Worm (Caenorhabditis elegans) whole organism, young adult: ENCODE results near the gene K12H4.7.

Source experiments
- B0019.2 ChIP-seq: fragments of 200-800 bp; sonication (Bioruptor generic); conservative IDR thresholded peaks from 2 replicates; pipeline ENCODE4 v1.3.6; 2022; ENCODE audit warnings: missing genetic modification reagents, missing genetic modification characterization, missing compliant biosample characterization
- D2030.7 ChIP-seq: fragments of 200-800 bp; sonication (Bioruptor generic); IDR thresholded peaks from 2 replicates; pipeline ENCODE4 v1.3.6; 2022; ENCODE audit warnings: missing genetic modification reagents, missing genetic modification characterization, missing compliant biosample characterization
- F22D6.2 ChIP-seq: sonication (generic microtip); optimal IDR thresholded peaks from 2 replicates; lab custom pipeline; 2016; ENCODE audit warnings: mild to moderate bottlenecking, missing genetic modification characterization, missing compliant biosample characterization
- F23B12.7 ChIP-seq: sonication (generic microtip); optimal IDR thresholded peaks from 2 replicates; lab custom pipeline; 2017; ENCODE audit warnings: missing genetic modification characterization, mild to moderate bottlenecking, missing compliant biosample characterization, antibody characterized with exemption, moderate library complexity; ENCODE audit not compliant: insufficient read depth
- F33H1.4 ChIP-seq: fragments of 200-800 bp; sonication (Bioruptor generic); IDR thresholded peaks from 2 replicates; pipeline ENCODE4 v1.3.6; 2022; ENCODE audit warnings: missing genetic modification reagents, missing genetic modification characterization, missing compliant biosample characterization
- F37B4.10 ChIP-seq: fragments of 200-800 bp; sonication (Bioruptor generic); IDR thresholded peaks from 2 replicates; pipeline ENCODE4 v1.3.6; 2022; ENCODE audit warnings: missing genetic modification characterization, missing compliant biosample characterization
- F49E8.2 ChIP-seq: sonication (generic microtip); optimal IDR thresholded peaks from 3 replicates; lab custom pipeline; 2017; ENCODE audit warnings: missing genetic modification characterization, mild to moderate bottlenecking, missing compliant biosample characterization, antibody characterized with exemption, moderate library complexity; ENCODE audit not compliant: insufficient read depth
- F52B5.7 ChIP-seq: sonication (generic microtip); optimal IDR thresholded peaks from 2 replicates; lab custom pipeline; 2016; ENCODE audit warnings: mild to moderate bottlenecking, missing genetic modification characterization, missing compliant biosample characterization
- F57A8.1 ChIP-seq: fragments of 200-800 bp; sonication (Bioruptor generic); optimal IDR thresholded peaks from 2 replicates; lab custom pipeline; 2018; ENCODE audit warnings: mild to moderate bottlenecking, missing genetic modification characterization, moderate library complexity, missing compliant biosample characterization
- Y67H2A.10 ChIP-seq: fragments of 200-800 bp; sonication (Bioruptor generic); conservative IDR thresholded peaks from 2 replicates; pipeline ENCODE4 v1.3.6; 2022; ENCODE audit warnings: missing genetic modification reagents, missing genetic modification characterization, missing compliant biosample characterization
- Y79H2A.3 ChIP-seq: fragments of 200-800 bp; sonication (Bioruptor generic); conservative IDR thresholded peaks from 2 replicates; pipeline ENCODE4 v1.3.6; 2022; ENCODE audit warnings: missing genetic modification reagents, missing genetic modification characterization, missing compliant biosample characterization
- Y95B8A.8 ChIP-seq: fragments of 200-800 bp; sonication (Bioruptor generic); IDR thresholded peaks from 2 replicates; pipeline ENCODE4 v1.3.6; 2022; ENCODE audit warnings: missing genetic modification reagents, missing genetic modification characterization, missing compliant biosample characterization
- aptf-2 ChIP-seq: fragments of 200-800 bp; sonication (Bioruptor generic); conservative IDR thresholded peaks from 2 replicates; pipeline ENCODE4 v1.3.6; 2022; ENCODE audit warnings: missing genetic modification reagents, missing genetic modification characterization, missing compliant biosample characterization
- atf-7 ChIP-seq: sonication (generic microtip); optimal IDR thresholded peaks from 2 replicates; lab custom pipeline; 2017; ENCODE audit warnings: mild to moderate bottlenecking, missing genetic modification characterization, missing compliant biosample characterization
- attf-3 ChIP-seq: fragments of 200-800 bp; sonication (Bioruptor generic); conservative IDR thresholded peaks from 2 replicates; pipeline ENCODE4 v1.3.6; 2022; ENCODE audit warnings: missing genetic modification reagents, missing genetic modification characterization, missing compliant biosample characterization
- attf-5 ChIP-seq: fragments of 200-800 bp; sonication (Bioruptor generic); optimal IDR thresholded peaks from 2 replicates; lab custom pipeline; 2018; ENCODE audit warnings: mild to moderate bottlenecking, missing genetic modification characterization, missing compliant biosample characterization
- ceh-27 ChIP-seq: fragments of 200-800 bp; sonication (Bioruptor generic); optimal IDR thresholded peaks from 2 replicates; lab custom pipeline; 2018; ENCODE audit warnings: mild to moderate bottlenecking, missing genetic modification characterization, moderate library complexity, missing compliant biosample characterization
- ceh-40 ChIP-seq: fragments of 200-800 bp; sonication (Bioruptor generic); IDR thresholded peaks from 2 replicates; pipeline ENCODE4 v1.3.6; 2022; ENCODE audit warnings: missing genetic modification characterization, missing compliant biosample characterization
- ceh-91 ChIP-seq: fragments of 200-800 bp; sonication (Bioruptor generic); IDR thresholded peaks from 2 replicates; pipeline ENCODE4 v1.3.6; 2022; ENCODE audit warnings: missing genetic modification reagents, missing genetic modification characterization, missing compliant biosample characterization
- egl-18 ChIP-seq: fragments of 200-800 bp; sonication (Bioruptor generic); IDR thresholded peaks from 2 replicates; pipeline ENCODE4 v1.3.6; 2022; ENCODE audit warnings: missing genetic modification reagents, missing genetic modification characterization, missing compliant biosample characterization
- egl-44 ChIP-seq: fragments of 200-800 bp; sonication (Bioruptor generic); IDR thresholded peaks from 2 replicates; pipeline ENCODE4 v1.3.6; 2022; ENCODE audit warnings: missing genetic modification reagents, missing genetic modification characterization, missing compliant biosample characterization
- ekl-4 ChIP-seq: fragments of 200-800 bp; sonication (Bioruptor generic); IDR thresholded peaks from 2 replicates; pipeline ENCODE4 v1.3.6; 2022; ENCODE audit warnings: missing genetic modification reagents, missing genetic modification characterization, missing compliant biosample characterization
- ets-4 ChIP-seq: fragments of 200-800 bp; sonication (Bioruptor generic); optimal IDR thresholded peaks from 2 replicates; lab custom pipeline; 2018; ENCODE audit warnings: mild to moderate bottlenecking, missing genetic modification characterization, missing compliant biosample characterization
- fkh-3 ChIP-seq: sonication (generic microtip); optimal IDR thresholded peaks from 2 replicates; lab custom pipeline; 2016; ENCODE audit warnings: mild to moderate bottlenecking, missing genetic modification characterization, missing compliant biosample characterization
- hmg-1.2 ChIP-seq: fragments of 200-800 bp; sonication (Bioruptor generic); IDR thresholded peaks from 2 replicates; pipeline ENCODE4 v1.3.6; 2022; ENCODE audit warnings: missing genetic modification reagents, missing genetic modification characterization, missing compliant biosample characterization
- let-607 ChIP-seq, 2 experiments: fragments of 200-800 bp in 1 of 2; sonication (Bioruptor generic) in 1 of 2; sonication (generic microtip) in 1 of 2; optimal IDR thresholded peaks; 2 replicates each; lab custom pipeline; 2016 to 2018; ENCODE audit warnings: mild to moderate bottlenecking in 2 of 2, missing compliant biosample characterization in 2 of 2, missing genetic modification characterization in 2 of 2, moderate library complexity in 2 of 2, missing genotype in 1 of 2
- lin-35 ChIP-seq, 3 experiments: fragments of 150-350 bp in 2 of 3; sonication (generic microtip) in 1 of 3; optimal IDR thresholded peaks; 2 replicates each; lab custom pipeline; 2014 to 2018; ENCODE audit warnings: missing biosample characterization in 3 of 3, missing genetic modification characterization in 3 of 3, missing genetic modification reagents in 3 of 3
- lsl-1 ChIP-seq: fragments of 200-800 bp; sonication (Bioruptor generic); optimal IDR thresholded peaks from 2 replicates; lab custom pipeline; 2018; ENCODE audit warnings: mild to moderate bottlenecking, missing genetic modification characterization, moderate library complexity, missing compliant biosample characterization
- madf-6 ChIP-seq: fragments of 200-800 bp; sonication (Bioruptor generic); IDR thresholded peaks from 2 replicates; pipeline ENCODE4 v1.3.6; 2022; ENCODE audit warnings: missing genetic modification reagents, missing genetic modification characterization, missing compliant biosample characterization
- mxl-1 ChIP-seq: sonication (generic microtip); optimal IDR thresholded peaks from 2 replicates; lab custom pipeline; 2016; ENCODE audit warnings: missing genetic modification characterization, missing compliant biosample characterization
- nhr-179 ChIP-seq: sonication (generic microtip); optimal IDR thresholded peaks from 2 replicates; lab custom pipeline; 2016; ENCODE audit warnings: mild to moderate bottlenecking, missing genetic modification characterization, missing compliant biosample characterization
- nhr-80 ChIP-seq: sonication (generic microtip); optimal IDR thresholded peaks from 2 replicates; lab custom pipeline; 2016; ENCODE audit warnings: missing genetic modification characterization, missing compliant biosample characterization
- repo-1 ChIP-seq: sonication (generic microtip); optimal IDR thresholded peaks from 2 replicates; lab custom pipeline; 2017; ENCODE audit warnings: mild to moderate bottlenecking, missing genetic modification characterization, missing compliant biosample characterization
- sdz-38 ChIP-seq: sonication (generic microtip); optimal IDR thresholded peaks from 2 replicates; lab custom pipeline; 2016; ENCODE audit warnings: missing genotype, missing genetic modification characterization, missing compliant biosample characterization
- snpc-1.3 ChIP-seq: sonication (generic microtip); optimal IDR thresholded peaks from 2 replicates; lab custom pipeline; 2017; ENCODE audit warnings: missing genetic modification characterization, mild to moderate bottlenecking, missing compliant biosample characterization, antibody characterized with exemption, moderate library complexity, missing genotype, missing genetic modification reagents; ENCODE audit not compliant: insufficient read depth
- snpc-3.4 ChIP-seq: sonication (generic microtip); optimal IDR thresholded peaks from 2 replicates; lab custom pipeline; 2017; ENCODE audit warnings: missing genetic modification characterization, mild to moderate bottlenecking, missing compliant biosample characterization, antibody characterized with exemption, moderate library complexity, missing genotype, missing genetic modification reagents
- snpc-4 ChIP-seq, 5 experiments: fragments of 150-350 bp in 1 of 5; sonication (generic microtip) in 4 of 5; optimal IDR thresholded peaks; 2 replicates each; lab custom pipeline; 2014 to 2018; ENCODE audit warnings: missing genetic modification characterization in 5 of 5, missing biosample characterization in 3 of 5, antibody characterized with exemption in 2 of 5, mild to moderate bottlenecking in 2 of 5, missing compliant biosample characterization in 2 of 5, missing genotype in 2 of 5, moderate library complexity in 2 of 5, missing genetic modification reagents in 1 of 5
- tbp1 ChIP-seq: fragments of 200-800 bp; sonication (Bioruptor generic); optimal IDR thresholded peaks from 2 replicates; lab custom pipeline; 2018; ENCODE audit warnings: mild to moderate bottlenecking, missing genetic modification characterization, missing compliant biosample characterization
- ztf-18 ChIP-seq: sonication (generic microtip); optimal IDR thresholded peaks from 2 replicates; lab custom pipeline; 2016; ENCODE audit warnings: missing genotype, mild to moderate bottlenecking, missing genetic modification characterization, missing compliant biosample characterization
- ztf-22 ChIP-seq: fragments of 200-800 bp; sonication (Bioruptor generic); optimal IDR thresholded peaks from 2 replicates; lab custom pipeline; 2018; ENCODE audit warnings: mild to moderate bottlenecking, missing genetic modification characterization, moderate library complexity, missing compliant biosample characterization
- ztf-25 ChIP-seq: fragments of 200-800 bp; sonication (Bioruptor generic); IDR thresholded peaks from 2 replicates; pipeline ENCODE4 v1.3.6; 2022; ENCODE audit warnings: missing genetic modification reagents, missing genetic modification characterization, missing compliant biosample characterization
- ztf-28 ChIP-seq: fragments of 200-800 bp; sonication (Bioruptor generic); IDR thresholded peaks from 2 replicates; pipeline ENCODE4 v1.3.6; 2022; ENCODE audit warnings: missing genetic modification reagents, missing genetic modification characterization, missing compliant biosample characterization

The K12H4.7 gene

DNA sequence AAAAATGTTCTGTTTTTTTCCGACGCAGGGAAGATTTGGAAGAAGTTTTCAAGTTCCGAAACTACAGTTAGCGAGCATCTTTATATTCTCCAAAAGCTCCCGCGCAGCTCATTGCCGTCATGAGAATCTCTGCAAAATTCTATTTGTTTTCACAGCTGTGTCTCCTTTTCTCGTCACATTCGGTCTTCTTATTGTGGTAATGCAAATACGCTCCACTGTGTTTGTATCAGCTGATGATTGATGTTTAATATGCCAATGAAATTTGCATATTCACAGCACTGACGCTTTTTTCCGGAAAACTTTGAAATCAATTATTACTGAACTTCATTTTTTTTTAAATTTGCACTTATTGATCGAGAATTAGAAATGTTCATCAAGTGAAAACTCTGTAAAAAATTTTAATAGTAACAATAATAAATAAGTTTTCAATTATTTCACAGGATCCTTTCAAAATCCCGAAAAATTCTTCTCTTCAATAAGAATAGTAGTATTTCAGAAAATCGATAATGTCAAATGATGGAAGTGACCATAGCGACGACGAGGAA, 42.3 kb upstream of the K12H4.7 start, which contains the start of gene K06H7.2 (continued):
- peak; percentile 4 for TF ChIP-seq ceh-27 (GFP tag; lab: Kevin White, UChicago)
- no peak for TF ChIP-seq nhr-179
- TF ChIP-seq Y95B8A.8 (GFP tag; lab: Robert Waterston, UW), result no peak
- TF ChIP-seq F49E8.2, result no peak

DNA sequence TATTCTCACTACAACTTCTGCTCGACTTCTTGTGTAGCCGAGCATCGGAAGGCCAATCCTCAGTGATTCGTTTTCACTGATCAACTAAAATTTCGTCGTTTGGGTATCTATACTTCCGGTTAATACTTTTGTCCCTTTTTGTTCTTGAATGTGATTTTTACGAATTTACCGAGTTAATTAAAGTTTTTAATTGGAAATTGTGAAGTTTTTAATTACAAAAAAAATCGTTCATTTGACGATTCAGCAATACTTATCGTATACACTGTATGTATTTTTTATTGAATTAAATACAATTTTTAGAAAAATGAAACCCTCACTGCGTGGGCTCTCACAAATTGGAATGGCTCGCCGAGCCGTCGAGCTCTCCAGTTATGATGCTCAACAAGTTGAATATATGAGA, 40.5 kb upstream of the K12H4.7 start, which contains the start of gene idi-1:
idi-1 (plus strand) TSS at position 301 of the 400 bp plus-strand sequence.
- no peak for TF ChIP-seq ztf-18
- TF ChIP-seq F33H1.4, result no peak
- TF ChIP-seq F57A8.1, result no peak
- TF ChIP-seq mxl-1 (tag; lab: Kevin White, UChicago), result no peak
- TF ChIP-seq let-607 (tag; optimal IDR thresholded peaks at IDR 0.05; lab: Kevin White, UChicago), result no peak
- no peak for TF ChIP-seq aptf-2 (GFP tag; lab: Robert Waterston, UW)
- no peak for TF ChIP-seq Y67H2A.10
- TF ChIP-seq F52B5.7 (tag; lab: Kevin White, UChicago), result no peak
- no peak for TF ChIP-seq D2030.7 (GFP tag; lab: Robert Waterston, UW)
- TF ChIP-seq lsl-1 (GFP tag; lab: Kevin White, UChicago), result no peak
- no peak for TF ChIP-seq ets-4 (GFP tag; lab: Kevin White, UChicago)

DNA sequence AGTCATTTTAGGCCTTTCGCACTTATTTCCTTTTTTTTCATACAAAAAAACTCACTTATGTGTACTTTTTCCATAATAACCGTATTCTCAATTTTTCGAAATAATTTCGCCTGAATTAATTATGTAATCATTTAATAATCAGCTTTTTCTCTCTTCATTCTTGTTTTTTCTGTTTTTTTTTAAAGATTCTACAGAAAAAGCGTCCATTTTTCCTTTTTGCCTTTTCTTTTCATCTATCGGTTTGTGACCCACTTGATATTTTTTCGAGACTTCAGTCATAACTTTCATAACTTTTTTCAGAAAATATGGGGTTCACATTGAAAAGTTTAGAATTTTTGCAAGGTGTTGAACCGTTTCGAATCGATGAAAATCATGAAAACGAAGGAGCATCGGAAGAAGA, 37.4 kb upstream of the K12H4.7 start, which contains the start of gene vms-1:
vms-1 (plus strand) TSS at position 301 of the 400 bp plus-strand sequence.
- TF ChIP-seq snpc-1.3 (tag; lab: Kevin White, UChicago) (no peak), ekl-4 (GFP tag; lab: Robert Waterston, UW) (no peak), sdz-38 (tag; lab: Kevin White, UChicago) (no peak), aptf-2 (GFP tag; lab: Robert Waterston, UW) (no peak), repo-1 (tag; lab: Kevin White, UChicago) (no peak), snpc-4 (GFP tag; optimal IDR thresholded peaks at IDR 0.05; lab: Kevin White, UChicago) (no peak), snpc-4 (tag; optimal IDR thresholded peaks at IDR 0.05; lab: Kevin White, UChicago) (no peak), lsl-1 (GFP tag; lab: Kevin White, UChicago) (no peak), F52B5.7 (tag; lab: Kevin White, UChicago) (no peak), snpc-3.4 (no peak), attf-3 (GFP tag; lab: Robert Waterston, UW) (no peak), nhr-80 (tag; lab: Kevin White, UChicago) (no peak), lin-35 (GFP tag; optimal IDR thresholded peaks at IDR 0.05; lab: Kevin White, UChicago) (no peak), B0019.2 (GFP tag; lab: Robert Waterston, UW) (no peak), ztf-22 (no peak), attf-5 (no peak), F49E8.2 (no peak)

DNA sequence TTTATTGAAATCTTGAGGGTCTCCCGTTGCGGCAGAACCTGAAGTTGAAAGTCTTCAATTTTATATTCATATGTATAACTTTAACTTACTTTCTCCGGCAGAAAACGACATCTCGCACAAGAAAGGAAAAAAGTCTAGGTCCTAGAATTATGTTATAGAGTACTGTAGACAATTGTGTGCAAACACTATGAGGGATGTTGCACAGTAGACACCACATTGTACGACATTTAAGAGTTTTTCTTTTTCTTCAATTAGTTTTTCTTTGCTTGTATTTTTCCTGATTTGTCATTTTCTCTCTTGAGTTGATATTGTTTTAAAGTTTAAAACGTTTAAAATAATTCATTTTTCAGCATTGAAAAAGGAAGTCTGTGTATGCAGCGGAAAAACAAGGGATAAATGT, 34.5 kb upstream of the K12H4.7 start, which contains the start of the genes K06H7.7 and grp-1:
K06H7.7 (minus strand) TSS at position 121 of the 400 bp plus-strand sequence.
grp-1 (plus strand) TSS at position 351 of the 400 bp plus-strand sequence.
- TF ChIP-seq repo-1 (tag; lab: Kevin White, UChicago), result no peak
- peak; percentile 1 for TF ChIP-seq tbp1
- no peak for TF ChIP-seq attf-5
- peak; percentile 27; the same call in 1 of the 2 replicates for TF ChIP-seq hmg-1.2 (GFP tag; lab: Robert Waterston, UW)
- no peak for TF ChIP-seq F23B12.7
- TF ChIP-seq lsl-1 (GFP tag; lab: Kevin White, UChicago), result peak; percentile 77
- TF ChIP-seq ztf-28 (GFP tag; lab: Robert Waterston, UW), result no peak
- TF ChIP-seq atf-7 (tag; lab: Kevin White, UChicago), result no peak
- TF ChIP-seq F37B4.10 (GFP tag; lab: Robert Waterston, UW), result no peak
- TF ChIP-seq Y79H2A.3, result no peak
- peak; percentile 31; the same call in 1 of the 2 replicates for TF ChIP-seq madf-6
- no peak for TF ChIP-seq ztf-25 (GFP tag; lab: Robert Waterston, UW)
- TF ChIP-seq ceh-91, result no peak
- 0 out of 2 replicates have a peak, but pooled peaks have one; percentile 26 for TF ChIP-seq F33H1.4
- no peak for TF ChIP-seq egl-44
- no peak for TF ChIP-seq F22D6.2 (tag; lab: Kevin White, UChicago)
- TF ChIP-seq fkh-3 (tag; lab: Kevin White, UChicago), result no peak
- TF ChIP-seq ceh-40 (GFP tag; lab: Robert Waterston, UW), result no peak
- no peak for TF ChIP-seq egl-18 (GFP tag; lab: Robert Waterston, UW)
